Fruit fly (Drosophila melanogaster): ENCODE results near the gene CG13362.

CG13362 gene

DNA sequence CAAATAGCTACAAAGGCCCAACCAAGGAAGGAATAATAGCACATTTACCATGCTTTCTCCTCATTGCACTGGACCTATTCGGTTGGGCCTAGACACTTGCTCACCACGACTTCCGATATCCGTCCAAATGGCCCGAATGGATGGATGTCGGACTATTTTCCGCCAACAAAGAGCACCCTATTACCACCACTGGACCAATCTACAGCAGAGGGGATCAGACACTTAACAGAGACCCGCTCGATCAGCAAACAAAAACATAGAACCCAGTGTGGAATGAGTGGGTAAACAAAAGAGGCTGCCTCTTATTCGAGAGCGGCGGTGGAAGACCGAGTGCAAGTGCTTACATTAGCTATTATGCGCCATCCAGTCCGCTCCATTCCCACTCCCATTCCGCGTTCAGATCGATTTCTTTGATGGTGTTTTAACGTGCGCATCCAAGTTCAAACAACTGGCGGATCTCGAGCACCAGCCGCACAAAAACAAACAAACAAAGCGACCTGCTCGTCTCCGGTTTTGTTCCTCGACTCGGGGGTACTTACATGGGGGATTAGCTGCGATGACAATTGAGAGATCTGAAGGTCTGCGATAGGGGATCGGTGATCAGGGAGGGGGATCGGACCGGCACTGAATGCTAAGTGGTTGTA is 17.5 kb upstream of the CG13362 start (continued):
- TF ChIP-seq pfk (GFP tag; optimal IDR thresholded peaks at IDR 0.05) (no peak), CG2875 (GFP tag; optimal IDR thresholded peaks at IDR 0.05) (no peak), stc (GFP tag; IDR thresholded peaks at IDR 0.05) (no peak), E2f1 (GFP tag; IDR thresholded peaks at IDR 0.05) (no peak), Xrp1 (GFP tag; IDR thresholded peaks at IDR 0.05) (peak; percentile 38; the same call in 1 of the 2 replicates), kni (GFP tag; optimal IDR thresholded peaks at IDR 0.05) (peak; percentile 79), CG18011 (GFP tag; optimal IDR thresholded peaks at IDR 0.05) (no peak), CG1647 (GFP tag; optimal IDR thresholded peaks at IDR 0.05) (no peak)

DNA sequence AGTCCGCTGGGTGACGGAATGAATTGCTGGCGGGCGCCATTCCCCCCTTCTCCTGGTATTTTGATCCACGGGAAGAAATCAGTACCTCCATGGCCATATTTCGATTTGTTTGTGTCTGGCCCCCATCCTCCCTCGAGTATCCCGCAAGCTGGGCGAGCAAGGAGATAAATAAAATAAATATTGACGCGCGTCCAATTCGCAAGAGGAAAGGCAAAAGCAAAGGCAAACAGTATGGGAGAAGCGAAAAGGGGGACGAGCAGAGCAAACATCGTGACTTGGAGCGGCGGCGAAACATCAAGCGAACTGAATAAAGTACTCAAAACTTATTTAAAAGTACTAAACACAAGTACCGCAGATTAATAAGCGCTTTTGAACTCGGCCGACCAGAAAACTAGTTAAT is 16.8 kb upstream of the CG13362 start:
- TF ChIP-seq CG12071 (GFP tag; optimal IDR thresholded peaks at IDR 0.05), result peak; percentile 11
- TF ChIP-seq Meics (GFP tag; optimal IDR thresholded peaks at IDR 0.05), result peak; percentile 14
- 0 out of 3 replicates have a peak, but pooled peaks have one; percentile 11 for TF ChIP-seq z (GFP tag; IDR thresholded peaks at IDR 0.05)
- no peak for TF ChIP-seq da (GFP tag; optimal IDR thresholded peaks at IDR 0.05)
- TF ChIP-seq CG18011 (GFP tag; optimal IDR thresholded peaks at IDR 0.05), result no peak
- no peak for TF ChIP-seq lov (optimal IDR thresholded peaks at IDR 0.05)
- TF ChIP-seq lov (GFP tag; IDR thresholded peaks at IDR 0.05), result 0 out of 3 replicates have a peak, but pooled peaks have one; percentile 27
- TF ChIP-seq hb (GFP tag; IDR thresholded peaks at IDR 0.05; ENCODE audit: partially characterized antibody), result no peak
- no peak for TF ChIP-seq CG15011 (GFP tag; optimal IDR thresholded peaks at IDR 0.05)
- peak; percentile 64 for TF ChIP-seq ATbp (GFP tag; optimal IDR thresholded peaks at IDR 0.05)
- TF ChIP-seq CG6654 (GFP tag; optimal IDR thresholded peaks at IDR 0.05), result no peak
- peak; percentile 4 for TF ChIP-seq CG3407 (GFP tag; optimal IDR thresholded peaks at IDR 0.05)
- TF ChIP-seq HHEX (GFP tag; optimal IDR thresholded peaks at IDR 0.05), result no peak
- TF ChIP-seq CG14014 (GFP tag; IDR thresholded peaks at IDR 0.05), result no peak
- peak; percentile 8 for TF ChIP-seq CG12769 (tag; optimal IDR thresholded peaks at IDR 0.05)
- TF ChIP-seq CG4854 (GFP tag; optimal IDR thresholded peaks at IDR 0.05), result no peak
- no peak for TF ChIP-seq sr (GFP tag; IDR thresholded peaks at IDR 0.05)
- peak; percentile 33 for TF ChIP-seq wek (GFP tag; optimal IDR thresholded peaks at IDR 0.05)
- TF ChIP-seq Max (GFP tag; optimal IDR thresholded peaks at IDR 0.05), result no peak
- TF ChIP-seq klu (GFP tag; IDR thresholded peaks at IDR 0.05), result no peak
- peak; percentile 11 for TF ChIP-seq CG7987 (GFP tag; optimal IDR thresholded peaks at IDR 0.05)
- TF ChIP-seq CG1603 (tag; optimal IDR thresholded peaks at IDR 0.05), result peak; percentile 17
- TF ChIP-seq scrt (GFP tag; optimal IDR thresholded peaks at IDR 0.05), result peak; percentile 6
- peak; percentile 29 for TF ChIP-seq nau (GFP tag; optimal IDR thresholded peaks at IDR 0.05)
- no peak for TF ChIP-seq Scr (GFP tag; IDR thresholded peaks at IDR 0.05; ENCODE audit: partially characterized antibody)
- peak; percentile 25 for TF ChIP-seq CG18599 (GFP tag; optimal IDR thresholded peaks at IDR 0.05)
- TF ChIP-seq CG8290 (GFP tag; optimal IDR thresholded peaks at IDR 0.05), result no peak
- peak in 1 of 2 experiments; percentile 10 for TF ChIP-seq CG8290 (tag; optimal IDR thresholded peaks at IDR 0.05)
- TF ChIP-seq pho (GFP tag; optimal IDR thresholded peaks at IDR 0.05), result peak; percentile 8
- TF ChIP-seq lbe (GFP tag; optimal IDR thresholded peaks at IDR 0.05), result peak; percentile 11
- no peak for TF ChIP-seq gt (GFP tag; IDR thresholded peaks at IDR 0.05)
- TF ChIP-seq Asciz (GFP tag; optimal IDR thresholded peaks at IDR 0.05), result peak; percentile 37
- no peak for TF ChIP-seq CG32532 (GFP tag; IDR thresholded peaks at IDR 0.05)
- peak; percentile 12 for TF ChIP-seq CG17359 (tag; optimal IDR thresholded peaks at IDR 0.05)
- TF ChIP-seq pan (optimal IDR thresholded peaks at IDR 0.05), result no peak
- peak in 1 of 2 experiments; percentile 19 for TF ChIP-seq pan (GFP tag; optimal IDR thresholded peaks at IDR 0.05 in 1 of 2, IDR thresholded peaks at IDR 0.05 in 1 of 2)
- peak; percentile 29 for TF ChIP-seq CG3281 (GFP tag; optimal IDR thresholded peaks at IDR 0.05)
- TF ChIP-seq MTF-1 (GFP tag; optimal IDR thresholded peaks at IDR 0.05; ENCODE audit: borderline replicate concordance), result peak; percentile 6
- peak; percentile 19 for TF ChIP-seq gem (tag; optimal IDR thresholded peaks at IDR 0.05)
- no peak for TF ChIP-seq lmd (GFP tag; IDR thresholded peaks at IDR 0.05)
- TF ChIP-seq fu2 (GFP tag; optimal IDR thresholded peaks at IDR 0.05), result no peak
- no peak for TF ChIP-seq CG10654 (GFP tag; optimal IDR thresholded peaks at IDR 0.05)
